Worm (Caenorhabditis elegans): Measurements from ENCODE around the gene lbp-8.

Gene lbp-8

DNA sequence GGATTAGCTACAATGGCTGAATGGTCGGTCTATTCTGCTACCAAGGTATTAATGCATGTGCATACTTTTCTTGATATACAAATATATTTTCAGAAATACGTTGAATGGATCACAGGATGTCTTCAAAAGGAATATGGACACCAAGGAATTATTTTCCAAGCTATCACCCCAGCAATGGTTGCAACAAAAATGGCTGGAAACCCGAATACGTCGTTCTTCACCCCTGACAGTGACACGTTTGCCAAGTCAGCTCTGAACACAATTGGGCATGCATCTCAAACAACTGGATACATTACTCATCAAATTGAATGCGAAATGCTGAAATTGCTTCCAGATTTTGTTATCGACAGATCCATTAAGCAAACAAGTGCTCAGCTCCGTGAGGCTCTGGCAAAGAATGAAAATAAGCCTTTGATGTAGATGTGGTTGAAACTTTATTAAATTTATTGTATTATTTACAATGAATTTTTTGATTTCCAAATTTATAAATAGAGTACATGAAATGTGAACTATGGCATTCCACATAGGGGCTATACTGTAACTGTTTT is 17.1 kb downstream of the lbp-8 start (continued):
- TF ChIP-seq lsy-2 (tag; optimal IDR thresholded peaks at IDR 0.05) (peak; percentile 69 to 72), T26A8.4 (GFP tag; IDR thresholded peaks at IDR 0.05) (peak; percentile 90), Y5F2A.4 (GFP tag; optimal IDR thresholded peaks at IDR 0.05) (no peak), ZK546.5 (tag; optimal IDR thresholded peaks at IDR 0.05) (no peak), ceh-20 (GFP tag; IDR thresholded peaks at IDR 0.05) (no peak), aly-2 (tag; optimal IDR thresholded peaks at IDR 0.05) (no peak), unc-39 (tag; optimal IDR thresholded peaks at IDR 0.05) (no peak), Y48G9A.11 (GFP tag; IDR thresholded peaks at IDR 0.05) (no peak; the same call in 1 of the 2 replicates), nhr-77 (tag; optimal IDR thresholded peaks at IDR 0.05) (peak; percentile 89), mes-2 (tag; optimal IDR thresholded peaks at IDR 0.05; ENCODE audit: poor library complexity, severe bottlenecking) (peak; percentile 52), ZK337.2 (GFP tag; IDR thresholded peaks at IDR 0.05) (no peak), zfp-3 (GFP tag; conservative IDR thresholded peaks at IDR 0.05) (peak; percentile 98), sdz-12 (GFP tag; optimal IDR thresholded peaks at IDR 0.05) (peak; percentile 13), fkh-10 (GFP tag; optimal IDR thresholded peaks at IDR 0.05) (no peak), lin-13 (GFP tag; optimal IDR thresholded peaks at IDR 0.05) (no peak), ceh-44 (GFP tag; IDR thresholded peaks at IDR 0.05) (no peak), nhr-11 (tag; optimal IDR thresholded peaks at IDR 0.05) (peak; percentile 11), unc-130 (GFP tag; optimal IDR thresholded peaks at IDR 0.05) (no peak), zip-2 (tag; optimal IDR thresholded peaks at IDR 0.05) (no peak), daf-8 (GFP tag; IDR thresholded peaks at IDR 0.05) (no peak), duxl-1 (tag; optimal IDR thresholded peaks at IDR 0.05; ENCODE audit: poor library complexity) (peak; percentile 65), F49E8.2 (tag; optimal IDR thresholded peaks at IDR 0.05; ENCODE audit: borderline replicate concordance) (no peak), spr-3 (GFP tag; optimal IDR thresholded peaks at IDR 0.05) (peak; percentile 32), hmg-1.1 (GFP tag; IDR thresholded peaks at IDR 0.05) (no peak; the same call in 1 of the 2 replicates), skn-1 (tag; optimal IDR thresholded peaks at IDR 0.05) (no peak), snpc-4 (tag; optimal IDR thresholded peaks at IDR 0.05) (no peak), egl-27 (tag; optimal IDR thresholded peaks at IDR 0.05) (no peak), rbr-2 (tag; optimal IDR thresholded peaks at IDR 0.05) (no peak), snpc-1.2 (GFP tag; IDR thresholded peaks at IDR 0.05) (peak; percentile 27; the same call in 1 of the 2 replicates), set-16 (GFP tag; IDR thresholded peaks at IDR 0.05) (no peak), aha-1 (tag) (peak; percentile 91), ztf-7 (tag; optimal IDR thresholded peaks at IDR 0.05) (no peak), R02D3.7 (tag; optimal IDR thresholded peaks at IDR 0.05) (no peak), zfp-2 (tag; optimal IDR thresholded peaks at IDR 0.05) (no peak), lin-15B (tag; optimal IDR thresholded peaks at IDR 0.05) (peak; percentile 27), ceh-62 (tag; optimal IDR thresholded peaks at IDR 0.05) (no peak), jun-1 (tag; optimal IDR thresholded peaks at IDR 0.05) (no peak), gei-8 (GFP tag; optimal IDR thresholded peaks at IDR 0.05) (no peak), ceh-28 (tag; optimal IDR thresholded peaks at IDR 0.05) (no peak), madf-5 (GFP tag; IDR thresholded peaks at IDR 0.05) (0 out of 4 replicates have a peak, but pooled peaks of 1 of the 2 experiments have one; percentile 52), T20F7.1 (GFP tag; optimal IDR thresholded peaks at IDR 0.05) (peak; percentile 75), Y105C5A.15 (GFP tag; IDR thresholded peaks at IDR 0.05) (no peak), mep-1 (tag; optimal IDR thresholded peaks at IDR 0.05) (peak; percentile 94), lin-38 (GFP tag; IDR thresholded peaks at IDR 0.05) (peak; percentile 59), daf-16 (GFP tag; optimal IDR thresholded peaks at IDR 0.05) (peak in 1 of 2 experiments; percentile 1), daf-16 (tag; optimal IDR thresholded peaks at IDR 0.05) (peak; percentile 18), lir-3 (tag; optimal IDR thresholded peaks at IDR 0.05) (no peak), mdl-1 (tag; optimal IDR thresholded peaks at IDR 0.05) (peak in 1 of 2 experiments; percentile 22), lin-39 (tag; optimal IDR thresholded peaks at IDR 0.05) (no peak), Y75B8A.6 (GFP tag; IDR thresholded peaks at IDR 0.05) (peak; percentile 85), pqm-1 (tag; optimal IDR thresholded peaks at IDR 0.05) (no peak), vab-7 (GFP tag; IDR thresholded peaks at IDR 0.05) (no peak)

All from whole organism, L4 larva.